Fruit fly (Drosophila melanogaster) whole organism, embryonic: ENCODE data around the gene Sil1.

Experiments used
- Awh ChIP-seq: fragments of 200-800 bp; sonication (Bioruptor generic); IDR thresholded peaks from 2 replicates; pipeline ENCODE4, ENCODE4 v1.3.6; 2022; ENCODE audit warnings: missing biosample characterization, missing genetic modification characterization
- CG11247 ChIP-seq: fragments of 200-800 bp; sonication (Bioruptor generic); IDR thresholded peaks from 2 replicates; pipeline ENCODE4 v1.3.6; 2022; ENCODE audit warnings: missing biosample characterization, missing genetic modification characterization
- CG14860 ChIP-seq: fragments of 200-800 bp; sonication (Bioruptor generic); IDR thresholded peaks from 3 replicates; pipeline ENCODE4 v1.3.6; 2022; ENCODE audit warnings: missing biosample characterization, missing genetic modification characterization; ENCODE audit not compliant: partially characterized antibody
- CG1602 ChIP-seq: fragments of 200-800 bp; sonication (Bioruptor generic); optimal IDR thresholded peaks from 3 replicates; lab custom pipeline; 2016; ENCODE audit warnings: missing biosample characterization, missing genetic modification characterization
- CG1603 ChIP-seq: fragments of 200-800 bp; sonication (Bioruptor generic); optimal IDR thresholded peaks from 2 replicates; lab custom pipeline; 2019; ENCODE audit warnings: missing biosample characterization, mild to moderate bottlenecking, missing genetic modification characterization, moderate library complexity
- CG17385 ChIP-seq: fragments of 200-800 bp; sonication (Bioruptor generic); optimal IDR thresholded peaks from 3 replicates; lab custom pipeline; 2018; ENCODE audit warnings: missing biosample characterization, mild to moderate bottlenecking, missing genetic modification characterization
- CG17802 ChIP-seq: fragments of 200-800 bp; sonication (Bioruptor generic); optimal IDR thresholded peaks from 2 replicates; lab custom pipeline; 2018; ENCODE audit warnings: missing biosample characterization, mild to moderate bottlenecking, missing genetic modification characterization, moderate library complexity
- CG2199 ChIP-seq: fragments of 200-800 bp; sonication (Bioruptor generic); IDR thresholded peaks from 3 replicates; pipeline ENCODE4 v1.3.6; 2022; ENCODE audit warnings: missing biosample characterization, missing genetic modification characterization
- CG4617 ChIP-seq: fragments of 200-800 bp; sonication (Bioruptor generic); optimal IDR thresholded peaks from 3 replicates; lab custom pipeline; 2016; ENCODE audit warnings: missing biosample characterization, missing genetic modification characterization, borderline replicate concordance
- CG6689 ChIP-seq: fragments of 200-800 bp; sonication (Bioruptor generic); IDR thresholded peaks from 2 replicates; pipeline ENCODE4 v1.3.6; 2022; ENCODE audit warnings: missing biosample characterization, missing genetic modification characterization
- CG7271 ChIP-seq: fragments of 200-800 bp; sonication (Bioruptor generic); optimal IDR thresholded peaks from 2 replicates; lab custom pipeline; 2018; ENCODE audit warnings: missing biosample characterization, mild to moderate bottlenecking, missing genetic modification characterization, moderate library complexity
- CG7786 ChIP-seq: fragments of 200-800 bp; sonication (Bioruptor generic); optimal IDR thresholded peaks from 2 replicates; lab custom pipeline; 2016; ENCODE audit warnings: missing biosample characterization, missing genetic modification characterization
- CG7839 ChIP-seq: fragments of 200-800 bp; sonication (Bioruptor generic); optimal IDR thresholded peaks from 3 replicates; lab custom pipeline; 2018; ENCODE audit warnings: missing biosample characterization, mild to moderate bottlenecking, missing genetic modification characterization, moderate library complexity
- CG8089 ChIP-seq: fragments of 200-800 bp; sonication (Bioruptor generic); optimal IDR thresholded peaks from 3 replicates; lab custom pipeline; 2016; ENCODE audit warnings: missing biosample characterization, missing genetic modification characterization
- CG8924 ChIP-seq: fragments of 200-800 bp; optimal IDR thresholded peaks from 3 replicates; lab custom pipeline; 2019; ENCODE audit warnings: missing biosample characterization, mild to moderate bottlenecking, missing genetic modification characterization, moderate library complexity
- Chrac-16 ChIP-seq: fragments of 200-800 bp; sonication (Bioruptor generic); optimal IDR thresholded peaks from 3 replicates; lab custom pipeline; 2016; ENCODE audit warnings: missing biosample characterization, missing genetic modification characterization
- E2f1 ChIP-seq: fragments of 200-800 bp; sonication (Bioruptor generic); IDR thresholded peaks from 2 replicates; pipeline ENCODE4 v1.3.6; 2022; ENCODE audit warnings: missing biosample characterization, missing genetic modification characterization
- Ets65A ChIP-seq: fragments of 200-800 bp; sonication (Bioruptor generic); peaks from one replicate; lab custom pipeline; 2016; ENCODE audit warnings: missing biosample characterization, missing genetic modification characterization
- H15 ChIP-seq: fragments of 200-800 bp; sonication (Bioruptor generic); IDR thresholded peaks from 3 replicates; pipeline ENCODE4 v1.3.6; 2022; ENCODE audit warnings: missing biosample characterization, missing genetic modification characterization
- HLH4C ChIP-seq: fragments of 200-800 bp; sonication (Bioruptor generic); IDR thresholded peaks from 3 replicates; pipeline ENCODE4 v1.3.6; 2022; ENCODE audit warnings: missing biosample characterization, missing genetic modification characterization; ENCODE audit not compliant: partially characterized antibody
- Hr3 ChIP-seq: fragments of 200-800 bp; sonication (Bioruptor generic); optimal IDR thresholded peaks from 3 replicates; lab custom pipeline; 2016; ENCODE audit warnings: missing biosample characterization, missing genetic modification characterization
- NC2α ChIP-seq: fragments of 200-800 bp; sonication (Bioruptor generic); optimal IDR thresholded peaks from 2 replicates; lab custom pipeline; 2016; ENCODE audit warnings: missing biosample characterization, missing genetic modification characterization
- Oaz ChIP-seq: fragments of 200-800 bp; sonication (Bioruptor generic); IDR thresholded peaks from 2 replicates; pipeline ENCODE4 v1.3.6; 2022; ENCODE audit warnings: missing biosample characterization, missing genetic modification characterization
- Oli ChIP-seq: fragments of 200-800 bp; sonication (Bioruptor generic); optimal IDR thresholded peaks from 2 replicates; lab custom pipeline; 2018; ENCODE audit warnings: missing biosample characterization, mild to moderate bottlenecking, missing genetic modification characterization, moderate library complexity
- Ptx1 ChIP-seq: fragments of 200-800 bp; sonication (Bioruptor generic); IDR thresholded peaks from 2 replicates; pipeline ENCODE4 v1.3.6; 2022; ENCODE audit warnings: missing biosample characterization, missing genetic modification characterization
- Ravus ChIP-seq: fragments of 200-800 bp; sonication (Bioruptor generic); IDR thresholded peaks from 2 replicates; pipeline ENCODE4 v1.3.6; 2022; ENCODE audit warnings: missing biosample characterization, missing genetic modification characterization
- Spps ChIP-seq: fragments of 200-800 bp; sonication (Bioruptor generic); optimal IDR thresholded peaks from 2 replicates; lab custom pipeline; 2018; ENCODE audit warnings: missing biosample characterization, mild to moderate bottlenecking, missing genetic modification characterization
- Tbp ChIP-seq: fragments of >200 bp; optimal IDR thresholded peaks from 2 replicates; lab custom pipeline; 2018; ENCODE audit warnings: missing biosample characterization, missing genetic modification characterization
- ara ChIP-seq: fragments of 200-800 bp; sonication (Bioruptor generic); IDR thresholded peaks from 2 replicates; pipeline ENCODE4 v1.3.6; 2022; ENCODE audit warnings: missing biosample characterization, missing genetic modification characterization
- ash1 ChIP-seq: fragments of 200-800 bp; sonication (Bioruptor generic); optimal IDR thresholded peaks from 2 replicates; lab custom pipeline; 2018; ENCODE audit warnings: missing biosample characterization, mild to moderate bottlenecking, missing genetic modification characterization
- az2 ChIP-seq: fragments of 200-800 bp; sonication (Bioruptor generic); optimal IDR thresholded peaks from 3 replicates; lab custom pipeline; 2016; ENCODE audit warnings: missing biosample characterization, missing genetic modification characterization
- cato ChIP-seq: fragments of 200-800 bp; sonication (Bioruptor generic); optimal IDR thresholded peaks from 2 replicates; lab custom pipeline; 2016; ENCODE audit warnings: missing biosample characterization, missing genetic modification characterization, borderline replicate concordance
- chif ChIP-seq, 2 experiments: fragments of 200-800 bp; sonication (Bioruptor generic); optimal IDR thresholded peaks; 3 replicates each; lab custom pipeline; 2016; ENCODE audit warnings: missing biosample characterization in 2 of 2, missing genetic modification characterization in 2 of 2
- chn ChIP-seq: fragments of 200-800 bp; sonication (Bioruptor generic); optimal IDR thresholded peaks from 2 replicates; lab custom pipeline; 2016; ENCODE audit warnings: missing biosample characterization, missing genetic modification characterization
- corto ChIP-seq: fragments of 200-800 bp; sonication (Bioruptor generic); optimal IDR thresholded peaks from 2 replicates; lab custom pipeline; 2016; ENCODE audit warnings: missing biosample characterization, mild to moderate bottlenecking, missing genetic modification characterization, moderate library complexity
- dati ChIP-seq: fragments of 200-800 bp; sonication (Bioruptor generic); IDR thresholded peaks from 2 replicates; pipeline ENCODE4 v1.3.6; 2022; ENCODE audit warnings: missing biosample characterization, missing genetic modification characterization
- gsb-n ChIP-seq: fragments of 200-800 bp; sonication (Bioruptor generic); optimal IDR thresholded peaks from 3 replicates; lab custom pipeline; 2018; ENCODE audit warnings: missing biosample characterization, mild to moderate bottlenecking, missing genetic modification characterization
- h ChIP-seq: fragments of >200 bp; optimal IDR thresholded peaks from 2 replicates; lab custom pipeline; 2017
- ham ChIP-seq: fragments of 200-800 bp; sonication (Bioruptor generic); IDR thresholded peaks from 2 replicates; pipeline ENCODE4 v1.3.6; 2022; ENCODE audit warnings: missing biosample characterization, missing genetic modification characterization
- nau ChIP-seq: fragments of 200-800 bp; sonication (Bioruptor generic); optimal IDR thresholded peaks from 3 replicates; lab custom pipeline; 2017; ENCODE audit warnings: missing biosample characterization, mild to moderate bottlenecking, missing genetic modification characterization, missing genetic modification reagents
- phol ChIP-seq: fragments of 200-800 bp; sonication (Bioruptor generic); optimal IDR thresholded peaks from 3 replicates; lab custom pipeline; 2018; ENCODE audit warnings: missing biosample characterization, mild to moderate bottlenecking, missing genetic modification characterization, moderate library complexity
- prd ChIP-seq, 3 experiments: fragments of >200 bp in 2 of 3; fragments of 200-800 bp in 1 of 3; sonication (Bioruptor generic) in 1 of 3; optimal IDR thresholded peaks in 2 of 3; IDR thresholded peaks in 1 of 3; 2 replicates in 2 of 3; 3 replicates in 1 of 3; pipeline versions ENCODE4 v1.3.6 to Lab custom; 2017 to 2022; ENCODE audit warnings: missing biosample characterization in 1 of 3, missing genetic modification characterization in 1 of 3
- pum ChIP-seq: fragments of 200-800 bp; sonication (Bioruptor generic); optimal IDR thresholded peaks from 2 replicates; lab custom pipeline; 2016; ENCODE audit warnings: missing biosample characterization, missing genetic modification characterization
- sima ChIP-seq: fragments of 200-800 bp; sonication (Bioruptor generic); optimal IDR thresholded peaks from 2 replicates; lab custom pipeline; 2016; ENCODE audit warnings: missing biosample characterization, missing genetic modification characterization
- sna ChIP-seq: fragments of 200-800 bp; sonication (Bioruptor generic); IDR thresholded peaks from 2 replicates; pipeline ENCODE4 v1.3.6; 2022; ENCODE audit warnings: missing biosample characterization, missing genetic modification characterization; ENCODE audit not compliant: partially characterized antibody
- ssp ChIP-seq: fragments of 200-800 bp; sonication (Bioruptor generic); IDR thresholded peaks from 2 replicates; pipeline ENCODE4 v1.3.6; 2022; ENCODE audit warnings: missing biosample characterization, missing genetic modification characterization
- tap ChIP-seq: fragments of 200-800 bp; optimal IDR thresholded peaks from 3 replicates; lab custom pipeline; 2019; ENCODE audit warnings: missing biosample characterization, mild to moderate bottlenecking, missing genetic modification characterization, moderate library complexity
- tin ChIP-seq: fragments of 200-800 bp; sonication (Bioruptor generic); optimal IDR thresholded peaks from 3 replicates; lab custom pipeline; 2016; ENCODE audit warnings: missing biosample characterization, missing genetic modification characterization
- twi ChIP-seq: fragments of 200-800 bp; optimal IDR thresholded peaks from 2 replicates; lab custom pipeline; 2019; ENCODE audit warnings: missing biosample characterization, mild to moderate bottlenecking, missing genetic modification characterization, moderate library complexity
- unc-4 ChIP-seq: fragments of 200-800 bp; sonication (Bioruptor generic); IDR thresholded peaks from 2 replicates; pipeline ENCODE4 v1.3.6; 2022; ENCODE audit warnings: missing biosample characterization, missing genetic modification characterization; ENCODE audit not compliant: partially characterized antibody
- zen ChIP-seq: fragments of 200-800 bp; sonication (Bioruptor generic); optimal IDR thresholded peaks from 3 replicates; lab custom pipeline; 2018; ENCODE audit warnings: missing biosample characterization, mild to moderate bottlenecking, missing genetic modification characterization, moderate library complexity

Sil1 gene

dm6 chr3R:25247379-25247869, 12.1 kb upstream of the Sil1 start, which contains the start of the genes RpS27 and Nup37 (continued):
- TF ChIP-seq Oaz (GFP tag; lab: Robert Waterston, UW): peak; percentile 92
- peak; percentile 98 for TF ChIP-seq NC2α
- TF ChIP-seq corto (GFP tag; lab: Kevin White, UChicago): peak; percentile 71
- TF ChIP-seq Ptx1 (GFP tag; lab: Robert Waterston, UW): peak; percentile 96
- TF ChIP-seq dati (GFP tag; lab: Robert Waterston, UW): peak; percentile 96
- TF ChIP-seq tin (GFP tag; lab: Kevin White, UChicago): peak; percentile 98
- no peak for TF ChIP-seq HLH4C (GFP tag; lab: Robert Waterston, UW)
- TF ChIP-seq chn (GFP tag; lab: Kevin White, UChicago): peak; percentile 98
- TF ChIP-seq Awh (GFP tag; lab: Robert Waterston, UW): peak; percentile 98
- TF ChIP-seq ham (GFP tag; lab: Robert Waterston, UW): peak; percentile 94
- peak; percentile 91 for TF ChIP-seq Chrac-16 (GFP tag; lab: Kevin White, UChicago)
- TF ChIP-seq twi (tag; lab: Kevin White, UChicago): peak; percentile 93
- TF ChIP-seq CG1602 (GFP tag; lab: Kevin White, UChicago): peak; percentile 95
- TF ChIP-seq CG8089 (GFP tag; lab: Kevin White, UChicago): peak; percentile 99
- peak; percentile 95 for TF ChIP-seq ara (GFP tag; lab: Robert Waterston, UW)
- peak; percentile 97 for TF ChIP-seq sima (GFP tag; lab: Kevin White, UChicago)
- TF ChIP-seq Hr3 (GFP tag; lab: Kevin White, UChicago): peak; percentile 96
- peak; percentile 96 for TF ChIP-seq CG7839 (tag; lab: Kevin White, UChicago)
- TF ChIP-seq cato (GFP tag; lab: Kevin White, UChicago): peak; percentile 96
- peak; percentile 95 for TF ChIP-seq az2 (GFP tag; lab: Kevin White, UChicago)
- TF ChIP-seq Oli (tag; lab: Kevin White, UChicago): peak; percentile 94
- TF ChIP-seq H15 (GFP tag; lab: Robert Waterston, UW): peak; percentile 97
- peak; percentile 95 for TF ChIP-seq gsb-n (tag; lab: Kevin White, UChicago)
- no peak for TF ChIP-seq CG14860 (GFP tag; lab: Robert Waterston, UW)
- 0 out of 2 replicates have a peak, but pooled peaks have one; percentile 21 for TF ChIP-seq unc-4 (GFP tag; lab: Robert Waterston, UW)
- TF ChIP-seq h (lab: Kevin White, UChicago): no peak
- TF ChIP-seq CG17385 (GFP tag; lab: Kevin White, UChicago): peak; percentile 97
- TF ChIP-seq CG2199: peak; percentile 96
- TF ChIP-seq sna (GFP tag; lab: Robert Waterston, UW): no peak
- peak; percentile 72 for TF ChIP-seq Ravus
- peak; percentile 94 for TF ChIP-seq CG17802
- peak; percentile 82 for TF ChIP-seq Spps (tag; lab: Kevin White, UChicago)
- TF ChIP-seq E2f1 (GFP tag; lab: Robert Waterston, UW): peak; percentile 94
- peak; percentile 88 for TF ChIP-seq tap (tag; lab: Kevin White, UChicago)
- peak; percentile 98 for TF ChIP-seq CG7786 (GFP tag; lab: Kevin White, UChicago)
- TF ChIP-seq CG7271: peak; percentile 99
- peak; percentile 91 for TF ChIP-seq CG6689 (GFP tag; lab: Robert Waterston, UW)
- TF ChIP-seq nau (GFP tag; lab: Kevin White, UChicago): peak; percentile 98
- peak; percentile 100 for TF ChIP-seq Ets65A (GFP tag; lab: Kevin White, UChicago)
- TF ChIP-seq pum: peak; percentile 97
- peak; percentile 99 for TF ChIP-seq CG4617 (GFP tag; lab: Kevin White, UChicago)
- TF ChIP-seq CG1603 (tag; lab: Kevin White, UChicago): peak; percentile 98
- TF ChIP-seq CG8924 (tag; lab: Kevin White, UChicago): peak; percentile 93
- peak; percentile 99 for TF ChIP-seq CG11247 (GFP tag; lab: Robert Waterston, UW)
- TF ChIP-seq zen (tag; lab: Kevin White, UChicago): peak; percentile 91
- TF ChIP-seq ash1: peak; percentile 99
- TF ChIP-seq Tbp: no peak
- TF ChIP-seq prd (optimal IDR thresholded peaks at IDR 0.05; lab: Kevin White, UChicago): no peak
- TF ChIP-seq prd (GFP tag; IDR thresholded peaks at IDR 0.05; lab: Robert Waterston, UW): peak; percentile 91
- TF ChIP-seq ssp (GFP tag; lab: Robert Waterston, UW): peak; percentile 90
- TF ChIP-seq chif (GFP tag; optimal IDR thresholded peaks at IDR 0.05; lab: Kevin White, UChicago): peak; percentile 96 to 98
- TF ChIP-seq phol (tag; lab: Kevin White, UChicago): peak; percentile 97
